Worm (Caenorhabditis elegans): ENCODE measurements around the gene F54E2.5.

Gene F54E2.5

ce11 chrV:2774042-2774441 lies 41.8 kb downstream of the F54E2.5 start, which contains the start of gene srj-18:
TSS of gene srj-18 (plus strand) at chrV:2774342.
- TF ChIP-seq lin-1 (GFP tag; IDR thresholded peaks at IDR 0.05) (no peak), spr-3 (GFP tag; optimal IDR thresholded peaks at IDR 0.05) (no peak), nhr-48 (tag; optimal IDR thresholded peaks at IDR 0.05) (no peak), hlh-30 (tag; optimal IDR thresholded peaks at IDR 0.05; ENCODE audit: insufficient read depth) (no peak), ceh-44 (GFP tag; IDR thresholded peaks at IDR 0.05) (no peak), mes-2 (tag; optimal IDR thresholded peaks at IDR 0.05; ENCODE audit: poor library complexity, severe bottlenecking) (no peak), nhr-11 (tag; optimal IDR thresholded peaks at IDR 0.05) (no peak), ctbp-1 (GFP tag; IDR thresholded peaks at IDR 0.05) (no peak), T20F7.1 (GFP tag; optimal IDR thresholded peaks at IDR 0.05) (no peak), attf-4 (tag; optimal IDR thresholded peaks at IDR 0.05) (no peak), dmd-8 (GFP tag; IDR thresholded peaks at IDR 0.05) (no peak), hmg-1.1 (GFP tag; IDR thresholded peaks at IDR 0.05) (no peak), lsy-2 (tag; optimal IDR thresholded peaks at IDR 0.05) (no peak), arid-1 (GFP tag; conservative IDR thresholded peaks at IDR 0.05) (no peak), zfp-3 (GFP tag; conservative IDR thresholded peaks at IDR 0.05) (no peak), pha-4 (GFP tag; IDR thresholded peaks at IDR 0.05) (no peak), pha-4 (tag; optimal IDR thresholded peaks at IDR 0.05) (no peak), mdl-1 (tag; optimal IDR thresholded peaks at IDR 0.05) (no peak)

ce11 chrV:2771560-2771959 lies 44.3 kb downstream of the F54E2.5 start, which contains the start of gene srh-56:
TSS of gene srh-56 (plus strand) at chrV:2771860.
- TF ChIP-seq ama-1 (optimal IDR thresholded peaks at IDR 0.05) (no peak), ceh-28 (tag; optimal IDR thresholded peaks at IDR 0.05) (no peak), rbr-2 (tag; optimal IDR thresholded peaks at IDR 0.05) (no peak), egl-43 (GFP tag; IDR thresholded peaks at IDR 0.05) (no peak), ceh-62 (tag; optimal IDR thresholded peaks at IDR 0.05) (no peak), Y75B8A.6 (GFP tag; IDR thresholded peaks at IDR 0.05) (no peak), hmg-1.1 (GFP tag; IDR thresholded peaks at IDR 0.05) (no peak), nhr-6 (tag; optimal IDR thresholded peaks at IDR 0.05) (no peak), cey-2 (tag; optimal IDR thresholded peaks at IDR 0.05; ENCODE audit: borderline replicate concordance, insufficient read depth) (no peak)

DNA sequence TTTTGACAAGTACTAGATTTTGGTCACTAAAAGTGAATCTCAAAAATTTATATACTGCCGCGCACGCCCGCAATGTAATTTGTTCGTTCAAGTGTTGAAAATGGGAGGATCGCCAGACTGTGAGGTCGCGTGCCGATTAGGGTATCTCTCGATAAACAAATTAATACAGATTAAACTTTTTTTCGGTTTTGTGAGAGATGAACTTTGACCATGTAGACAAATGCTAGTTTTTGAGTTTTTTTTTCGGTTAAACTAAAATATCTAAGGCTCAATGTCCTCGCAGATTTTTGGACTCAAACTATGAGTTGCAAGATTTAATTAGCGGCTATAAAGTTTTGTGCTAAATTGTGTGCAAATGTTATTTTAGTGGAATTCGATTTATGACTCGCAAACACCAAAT lies 46.1 kb downstream of the F54E2.5 start, which contains the start of gene dhs-15:
Gene dhs-15 (minus strand): TSS at position 101 of the 400 bp plus-strand sequence.
- no peak for TF ChIP-seq lir-3 (tag; optimal IDR thresholded peaks at IDR 0.05)
- TF ChIP-seq ZK546.5 (tag; optimal IDR thresholded peaks at IDR 0.05), result no peak
- TF ChIP-seq vab-7 (GFP tag; IDR thresholded peaks at IDR 0.05), result no peak
- TF ChIP-seq dmd-8 (GFP tag; IDR thresholded peaks at IDR 0.05), result no peak
- no peak for TF ChIP-seq rbr-2 (tag; optimal IDR thresholded peaks at IDR 0.05)
- TF ChIP-seq pha-4 (GFP tag; IDR thresholded peaks at IDR 0.05), result no peak
- no peak for TF ChIP-seq pha-4 (tag; optimal IDR thresholded peaks at IDR 0.05)
- no peak for TF ChIP-seq Y105C5A.15 (GFP tag; IDR thresholded peaks at IDR 0.05)
- TF ChIP-seq madf-5 (GFP tag; IDR thresholded peaks at IDR 0.05), result no peak
- TF ChIP-seq gei-8 (GFP tag; optimal IDR thresholded peaks at IDR 0.05), result no peak
- no peak for TF ChIP-seq ctbp-1 (GFP tag; IDR thresholded peaks at IDR 0.05)
- no peak for TF ChIP-seq ces-1 (GFP tag; optimal IDR thresholded peaks at IDR 0.05)
- TF ChIP-seq spr-1 (tag; optimal IDR thresholded peaks at IDR 0.05), result no peak
- no peak for TF ChIP-seq daf-16 (GFP tag; optimal IDR thresholded peaks at IDR 0.05)
- no peak for TF ChIP-seq daf-16 (tag; optimal IDR thresholded peaks at IDR 0.05)

DNA sequence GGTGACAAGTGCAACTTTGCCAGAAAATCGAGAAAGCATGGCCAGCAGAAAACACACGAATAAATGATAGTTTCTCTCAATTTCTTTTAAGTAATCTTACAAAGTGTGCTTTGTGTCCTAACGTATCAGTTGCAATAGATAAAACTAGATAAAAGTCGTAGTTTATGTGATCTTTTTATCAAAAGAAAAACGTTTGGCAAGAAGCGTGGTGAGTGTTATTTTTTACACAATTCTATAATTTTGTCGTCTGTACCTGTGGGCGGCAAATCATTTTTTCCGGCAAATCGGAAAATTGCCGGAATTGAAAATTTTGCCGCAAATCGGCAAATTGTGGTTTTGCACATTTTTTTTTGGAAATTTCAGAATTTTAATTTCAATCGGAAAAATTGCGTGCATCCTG lies 48.4 kb downstream of the F54E2.5 start, which contains the start of gene R05D8.9:
Gene R05D8.9 (minus strand): TSS at position 101 of the 400 bp plus-strand sequence.
- TF ChIP-seq cey-2 (tag; optimal IDR thresholded peaks at IDR 0.05; ENCODE audit: borderline replicate concordance, insufficient read depth) (no peak), daf-16 (GFP tag; optimal IDR thresholded peaks at IDR 0.05) (no peak), daf-16 (tag; optimal IDR thresholded peaks at IDR 0.05) (no peak), ztf-11 (tag; optimal IDR thresholded peaks at IDR 0.05) (no peak), nhr-28 (tag; optimal IDR thresholded peaks at IDR 0.05) (peak; percentile 78), daf-12 (tag; optimal IDR thresholded peaks at IDR 0.05) (no peak), unc-62 (GFP tag; optimal IDR thresholded peaks at IDR 0.05 in 1 of 2) (peak in 1 of 2 experiments; percentile 64), unc-62 (tag; optimal IDR thresholded peaks at IDR 0.05) (no peak)

Data from whole organism, L4 larva.